Fruit fly (Drosophila melanogaster): ENCODE data around the gene Megf8.

Megf8 gene

dm6 chr2L:8000578-8001040 is 42.7 kb upstream of the Megf8 start (continued):
- peak; percentile 96 for TF ChIP-seq CG16779 (tag; optimal IDR thresholded peaks at IDR 0.05)
- TF ChIP-seq Eip78C (GFP tag): peak; percentile 98
- peak; percentile 91 for TF ChIP-seq CG10669 (GFP tag; optimal IDR thresholded peaks at IDR 0.05)
- TF ChIP-seq fkh (GFP tag; optimal IDR thresholded peaks at IDR 0.05): peak; percentile 3
- TF ChIP-seq fd59A (GFP tag; optimal IDR thresholded peaks at IDR 0.05): peak; percentile 82
- TF ChIP-seq CG10631 (GFP tag; optimal IDR thresholded peaks at IDR 0.05): peak; percentile 90
- peak; percentile 88 for TF ChIP-seq CG3032 (tag; optimal IDR thresholded peaks at IDR 0.05)
- peak; percentile 92 for TF ChIP-seq CG4318 (GFP tag; optimal IDR thresholded peaks at IDR 0.05)

dm6 chr2L:8001694-8002627 is 41.3 kb upstream of the Megf8 start:
- peak; percentile 84 for TF ChIP-seq Smox (GFP tag; optimal IDR thresholded peaks at IDR 0.05)
- TF ChIP-seq dsx (GFP tag; optimal IDR thresholded peaks at IDR 0.05; ENCODE audit: poor library complexity, severe bottlenecking): peak; percentile 83
- peak; percentile 93 for TF ChIP-seq CG6276 (GFP tag; optimal IDR thresholded peaks at IDR 0.05)
- TF ChIP-seq salr (GFP tag; optimal IDR thresholded peaks at IDR 0.05): peak; percentile 65 to 96
- TF ChIP-seq Blimp-1 (GFP tag; optimal IDR thresholded peaks at IDR 0.05): peak; percentile 41
- peak; percentile 82 for TF ChIP-seq CG34406 (GFP tag; optimal IDR thresholded peaks at IDR 0.05)
- TF ChIP-seq CG6163 (GFP tag; IDR thresholded peaks at IDR 0.05): peak; percentile 81
- TF ChIP-seq CG6792 (GFP tag; optimal IDR thresholded peaks at IDR 0.05): peak; percentile 73
- TF ChIP-seq CG6854 (GFP tag; optimal IDR thresholded peaks at IDR 0.05): peak; percentile 50
- peak; percentile 98 for TF ChIP-seq Eip78C (GFP tag)
- peak; percentile 80 for TF ChIP-seq Eip75B (GFP tag; optimal IDR thresholded peaks at IDR 0.05)
- TF ChIP-seq Hr4 (GFP tag; optimal IDR thresholded peaks at IDR 0.05): peak; percentile 92
- peak; percentile 47 for TF ChIP-seq CG11902 (GFP tag; optimal IDR thresholded peaks at IDR 0.05)
- peak; percentile 97 for TF ChIP-seq svp (GFP tag)
- peak; percentile 92 for TF ChIP-seq Sox14 (GFP tag; optimal IDR thresholded peaks at IDR 0.05)
- peak; percentile 65 for TF ChIP-seq Sox15 (GFP tag; optimal IDR thresholded peaks at IDR 0.05)
- peak; percentile 90 for TF ChIP-seq Met (GFP tag; optimal IDR thresholded peaks at IDR 0.05)
- TF ChIP-seq pdm3 (GFP tag; optimal IDR thresholded peaks at IDR 0.05): peak; percentile 89
- peak; percentile 73 for TF ChIP-seq CG8319 (GFP tag; optimal IDR thresholded peaks at IDR 0.05)
- TF ChIP-seq CG10631 (GFP tag; optimal IDR thresholded peaks at IDR 0.05): peak; percentile 90
- TF ChIP-seq fkh (GFP tag; optimal IDR thresholded peaks at IDR 0.05): peak; percentile 75
- TF ChIP-seq Ets21C (GFP tag; optimal IDR thresholded peaks at IDR 0.05): peak; percentile 75
- peak; percentile 92 for TF ChIP-seq net (GFP tag; optimal IDR thresholded peaks at IDR 0.05)
- TF ChIP-seq OdsH (GFP tag; optimal IDR thresholded peaks at IDR 0.05): peak; percentile 91
- TF ChIP-seq CG7368 (GFP tag; optimal IDR thresholded peaks at IDR 0.05): peak; percentile 79
- TF ChIP-seq achi (GFP tag; optimal IDR thresholded peaks at IDR 0.05): peak; percentile 91
- peak; percentile 85 for TF ChIP-seq CG11294 (GFP tag; IDR thresholded peaks at IDR 0.05)
- TF ChIP-seq CG3919 (GFP tag; optimal IDR thresholded peaks at IDR 0.05): peak; percentile 88
- TF ChIP-seq vri (GFP tag; optimal IDR thresholded peaks at IDR 0.05): peak; percentile 70
- peak; percentile 87 for TF ChIP-seq CG3032 (tag; optimal IDR thresholded peaks at IDR 0.05)
- peak; percentile 78 for TF ChIP-seq spab (GFP tag; optimal IDR thresholded peaks at IDR 0.05)
- TF ChIP-seq acj6 (GFP tag; optimal IDR thresholded peaks at IDR 0.05): peak; percentile 84
- peak; percentile 86 for TF ChIP-seq Lpt (GFP tag; optimal IDR thresholded peaks at IDR 0.05)
- TF ChIP-seq Gug (GFP tag; IDR thresholded peaks at IDR 0.05): peak; percentile 91
- TF ChIP-seq Sox102F (GFP tag; optimal IDR thresholded peaks at IDR 0.05): peak; percentile 81
- TF ChIP-seq ss (GFP tag; optimal IDR thresholded peaks at IDR 0.05): peak; percentile 69 to 78
- TF ChIP-seq CG31627 (GFP tag; optimal IDR thresholded peaks at IDR 0.05): peak; percentile 78
- TF ChIP-seq cyc (GFP tag; optimal IDR thresholded peaks at IDR 0.05): peak; percentile 73
- TF ChIP-seq Hr38 (GFP tag; optimal IDR thresholded peaks at IDR 0.05): no peak
- peak; percentile 81 for TF ChIP-seq lz (GFP tag; optimal IDR thresholded peaks at IDR 0.05)
- peak; percentile 97 for TF ChIP-seq CG8119 (GFP tag; IDR thresholded peaks at IDR 0.05)
- peak; percentile 92 for TF ChIP-seq CG4318 (GFP tag; optimal IDR thresholded peaks at IDR 0.05)
- peak; percentile 79 for TF ChIP-seq Hr39 (GFP tag; optimal IDR thresholded peaks at IDR 0.05)
- peak; percentile 96 for TF ChIP-seq CG15336 (GFP tag; IDR thresholded peaks at IDR 0.05)
- peak; percentile 65 for TF ChIP-seq CG16779 (tag; optimal IDR thresholded peaks at IDR 0.05)

Measured in whole organism, prepupa.